Worm (Caenorhabditis elegans): ENCODE results near the gene fem-2.

The fem-2 gene

DNA sequence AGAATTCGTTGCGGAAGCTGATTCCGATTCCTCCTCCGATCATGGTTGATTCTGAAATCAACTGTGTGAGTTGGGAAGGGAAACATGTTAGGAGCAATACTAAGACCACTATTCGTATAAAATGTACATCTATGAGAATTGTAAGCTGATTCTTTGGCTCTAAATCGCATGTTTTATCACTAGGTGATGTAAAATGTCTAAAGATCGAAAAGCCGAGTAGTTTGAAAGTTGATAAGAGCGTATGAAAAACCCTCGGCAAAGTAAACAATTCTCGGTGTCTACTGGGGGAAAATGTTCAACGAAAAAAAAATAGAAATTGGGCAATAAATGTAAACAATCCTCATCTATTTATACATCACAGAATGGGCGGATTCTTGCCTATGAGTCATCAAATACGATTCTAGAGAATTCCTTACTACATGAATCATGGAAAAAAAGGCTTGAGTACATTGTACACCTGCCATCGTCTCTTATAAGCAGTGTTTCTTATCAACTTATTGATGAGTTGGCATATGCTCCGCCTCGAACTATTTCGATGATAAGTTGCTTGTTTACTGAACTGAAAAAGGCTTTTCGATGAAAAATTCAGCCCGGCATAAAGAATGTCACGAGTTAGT, 34.0 kb downstream of the fem-2 start, which contains the start of gene lec-6 (continued):
- TF ChIP-seq hlh-30 (tag; optimal IDR thresholded peaks at IDR 0.05; ENCODE audit: insufficient read depth) (peak; percentile 60), Y105C5A.15 (GFP tag; IDR thresholded peaks at IDR 0.05) (0 out of 2 replicates have a peak, but pooled peaks have one; percentile 6), nhr-42 (GFP tag; IDR thresholded peaks at IDR 0.05) (no peak), mep-1 (tag; optimal IDR thresholded peaks at IDR 0.05) (peak; percentile 51), ceh-62 (tag; optimal IDR thresholded peaks at IDR 0.05) (no peak), snpc-4 (tag; optimal IDR thresholded peaks at IDR 0.05) (no peak), nhr-76 (tag; optimal IDR thresholded peaks at IDR 0.05) (no peak), mdt-29 (GFP tag; IDR thresholded peaks at IDR 0.05) (no peak), madf-9 (GFP tag; conservative IDR thresholded peaks at IDR 0.05) (no peak), attf-4 (tag; optimal IDR thresholded peaks at IDR 0.05) (no peak), saeg-2 (GFP tag; IDR thresholded peaks at IDR 0.05) (0 out of 2 replicates have a peak, but pooled peaks have one; percentile 12), hif-1 (tag; optimal IDR thresholded peaks at IDR 0.05) (no peak), ceh-28 (tag; optimal IDR thresholded peaks at IDR 0.05) (no peak), jun-1 (tag; optimal IDR thresholded peaks at IDR 0.05) (peak; percentile 22), lin-15B (tag; optimal IDR thresholded peaks at IDR 0.05) (no peak), arid-1 (GFP tag; conservative IDR thresholded peaks at IDR 0.05) (no peak), Y48G9A.11 (GFP tag; IDR thresholded peaks at IDR 0.05) (no peak), gei-8 (GFP tag; optimal IDR thresholded peaks at IDR 0.05) (no peak), ceh-82 (tag; optimal IDR thresholded peaks at IDR 0.05) (no peak), aha-1 (tag) (no peak), sdz-12 (GFP tag; optimal IDR thresholded peaks at IDR 0.05) (no peak), daf-16 (GFP tag; optimal IDR thresholded peaks at IDR 0.05) (peak in 1 of 2 experiments; percentile 96), daf-16 (tag; optimal IDR thresholded peaks at IDR 0.05) (peak; percentile 100), ceh-32 (tag; optimal IDR thresholded peaks at IDR 0.05; ENCODE audit: poor library complexity) (no peak), nhr-111 (GFP tag; optimal IDR thresholded peaks at IDR 0.05) (no peak), F10B5.3 (tag; optimal IDR thresholded peaks at IDR 0.05) (no peak), nhr-6 (tag; optimal IDR thresholded peaks at IDR 0.05) (no peak), dve-1 (tag; optimal IDR thresholded peaks at IDR 0.05; ENCODE audit: insufficient read depth) (peak; percentile 96), dpl-1 (GFP tag; optimal IDR thresholded peaks at IDR 0.05) (no peak), D1046.2 (GFP tag; IDR thresholded peaks at IDR 0.05) (no peak), egl-27 (tag; optimal IDR thresholded peaks at IDR 0.05) (no peak), lim-7 (GFP tag; IDR thresholded peaks at IDR 0.05) (no peak), lsy-2 (tag; optimal IDR thresholded peaks at IDR 0.05) (peak in 1 of 2 experiments; percentile 56), daf-8 (GFP tag; IDR thresholded peaks at IDR 0.05) (no peak), nhr-25 (tag; optimal IDR thresholded peaks at IDR 0.05; ENCODE audit: borderline replicate concordance, insufficient read depth) (no peak), Y75B8A.6 (GFP tag; IDR thresholded peaks at IDR 0.05) (0 out of 2 replicates have a peak, but pooled peaks have one; percentile 44), T26A8.4 (GFP tag; IDR thresholded peaks at IDR 0.05) (no peak; the same call in 1 of the 2 replicates), lin-29 (GFP tag; IDR thresholded peaks at IDR 0.05) (no peak), F26F4.8 (GFP tag; conservative IDR thresholded peaks at IDR 0.05) (no peak), dmd-6 (GFP tag; IDR thresholded peaks at IDR 0.05) (peak; percentile 88), unc-130 (GFP tag; optimal IDR thresholded peaks at IDR 0.05) (no peak), ama-1 (optimal IDR thresholded peaks at IDR 0.05) (peak; percentile 66), php-3 (GFP tag; IDR thresholded peaks at IDR 0.05) (peak; percentile 89), fkh-10 (GFP tag; optimal IDR thresholded peaks at IDR 0.05) (no peak), T20F7.1 (GFP tag; optimal IDR thresholded peaks at IDR 0.05) (peak; percentile 61), nhr-10 (tag; optimal IDR thresholded peaks at IDR 0.05) (peak; percentile 12), nhr-11 (tag; optimal IDR thresholded peaks at IDR 0.05) (no peak), tag-97 (GFP tag; IDR thresholded peaks at IDR 0.05) (no peak), pqm-1 (tag; optimal IDR thresholded peaks at IDR 0.05) (peak; percentile 77), daf-19 (GFP tag; conservative IDR thresholded peaks at IDR 0.05) (no peak), hlh-11 (tag; optimal IDR thresholded peaks at IDR 0.05) (peak; percentile 91)

Data from whole organism, L4 larva.